Fruit fly (Drosophila melanogaster): ENCODE data around the gene beta-Spec.

beta-Spec gene

DNA sequence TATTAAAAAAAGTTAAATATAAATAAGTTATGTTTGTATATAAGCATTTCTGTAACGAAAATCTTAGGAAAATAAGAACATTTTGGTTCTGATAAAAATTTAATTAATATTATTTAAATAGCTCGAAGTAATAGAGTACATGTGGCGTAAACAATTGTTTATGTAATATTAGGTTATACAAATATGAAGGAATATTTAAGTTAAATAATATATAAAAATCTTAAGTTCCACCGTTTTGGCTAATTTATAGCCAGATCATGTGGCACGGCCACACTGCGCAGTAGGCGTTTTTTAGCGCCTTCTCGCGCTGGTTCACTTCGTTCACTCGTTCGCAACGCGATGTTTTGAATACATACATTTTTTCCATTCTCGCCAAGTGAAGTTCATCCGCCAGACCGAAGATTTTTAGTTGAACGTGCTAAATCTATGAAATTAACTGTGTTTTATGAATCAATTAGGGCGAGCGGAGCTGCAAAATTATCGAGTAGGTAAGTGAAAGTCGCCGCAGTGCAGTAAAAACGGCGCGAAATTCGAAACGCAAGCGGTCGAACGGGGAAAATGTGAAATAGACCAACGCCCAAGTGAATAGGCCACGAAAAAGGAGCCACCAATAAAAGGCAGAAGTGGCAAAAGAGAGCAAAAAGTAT lies at the start of gene beta-Spec (continued):
- TF ChIP-seq CG15479 (GFP tag; optimal IDR thresholded peaks at IDR 0.05) (no peak), Adf1 (GFP tag; IDR thresholded peaks at IDR 0.05) (no peak), CG12219 (GFP tag; optimal IDR thresholded peaks at IDR 0.05) (no peak), twi (tag; optimal IDR thresholded peaks at IDR 0.05) (no peak), CHES-1-like (GFP tag; optimal IDR thresholded peaks at IDR 0.05) (no peak), Tbp (GFP tag; optimal IDR thresholded peaks at IDR 0.05) (no peak), CG8924 (tag; optimal IDR thresholded peaks at IDR 0.05) (peak; percentile 34), Mrtf (GFP tag; IDR thresholded peaks at IDR 0.05) (no peak), C15 (GFP tag; IDR thresholded peaks at IDR 0.05) (no peak), cas (GFP tag; IDR thresholded peaks at IDR 0.05) (no peak), tgo (GFP tag; IDR thresholded peaks at IDR 0.05) (no peak), crol (GFP tag; IDR thresholded peaks at IDR 0.05) (no peak), Atf3 (GFP tag; optimal IDR thresholded peaks at IDR 0.05) (no peak), sr (GFP tag; IDR thresholded peaks at IDR 0.05) (no peak), fd102C (GFP tag; optimal IDR thresholded peaks at IDR 0.05) (no peak), Ets65A (GFP tag) (no peak), exex (tag; optimal IDR thresholded peaks at IDR 0.05) (no peak), Doc2 (GFP tag; IDR thresholded peaks at IDR 0.05) (no peak), E2f1 (GFP tag; IDR thresholded peaks at IDR 0.05) (no peak), zfh2 (GFP tag; optimal IDR thresholded peaks at IDR 0.05) (no peak), HLH4C (GFP tag; IDR thresholded peaks at IDR 0.05; ENCODE audit: partially characterized antibody) (no peak), Lhr (GFP tag; optimal IDR thresholded peaks at IDR 0.05) (no peak), lov (optimal IDR thresholded peaks at IDR 0.05) (no peak), lov (GFP tag; IDR thresholded peaks at IDR 0.05) (no peak), onecut (GFP tag; IDR thresholded peaks at IDR 0.05) (no peak), ab (GFP tag; optimal IDR thresholded peaks at IDR 0.05) (no peak), CG10366 (GFP tag; IDR thresholded peaks at IDR 0.05) (no peak), CG18011 (GFP tag; optimal IDR thresholded peaks at IDR 0.05) (no peak), Six4 (GFP tag; optimal IDR thresholded peaks at IDR 0.05) (no peak), CG12659 (GFP tag; optimal IDR thresholded peaks at IDR 0.05) (no peak), CG10274 (GFP tag; optimal IDR thresholded peaks at IDR 0.05) (no peak), row (GFP tag; IDR thresholded peaks at IDR 0.05) (peak; percentile 71; the same call in 2 of the 3 replicates), toy (GFP tag; IDR thresholded peaks at IDR 0.05) (no peak), insv (GFP tag; optimal IDR thresholded peaks at IDR 0.05) (no peak), hth (optimal IDR thresholded peaks at IDR 0.05) (no peak), pita (GFP tag; optimal IDR thresholded peaks at IDR 0.05) (no peak), esg (GFP tag; conservative IDR thresholded peaks at IDR 0.05) (no peak), bab2 (GFP tag; optimal IDR thresholded peaks at IDR 0.05) (no peak), CG6683 (GFP tag; optimal IDR thresholded peaks at IDR 0.05) (no peak), mirr (GFP tag; optimal IDR thresholded peaks at IDR 0.05) (no peak), vnd (GFP tag; IDR thresholded peaks at IDR 0.05; ENCODE audit: partially characterized antibody) (no peak), CG8089 (GFP tag; optimal IDR thresholded peaks at IDR 0.05) (no peak), CG5180 (GFP tag; optimal IDR thresholded peaks at IDR 0.05) (no peak), CoRest (tag; optimal IDR thresholded peaks at IDR 0.05) (peak; percentile 31), crp (GFP tag; optimal IDR thresholded peaks at IDR 0.05) (no peak), mam (GFP tag; optimal IDR thresholded peaks at IDR 0.05) (no peak), slp2 (GFP tag; optimal IDR thresholded peaks at IDR 0.05) (no peak), kni (GFP tag; optimal IDR thresholded peaks at IDR 0.05) (peak; percentile 37), Hsf (GFP tag; optimal IDR thresholded peaks at IDR 0.05) (no peak), CG6765 (GFP tag; optimal IDR thresholded peaks at IDR 0.05) (no peak), lbe (GFP tag; optimal IDR thresholded peaks at IDR 0.05) (no peak), CG10147 (GFP tag; optimal IDR thresholded peaks at IDR 0.05) (no peak)
